Worm (Caenorhabditis elegans) whole organism, L4 larva: ENCODE measurements around the gene cat-4.

Source experiments
- F10B5.3 ChIP-seq: sonication (generic microtip); optimal IDR thresholded peaks from 2 replicates; lab custom pipeline; 2016; ENCODE audit warnings: mild to moderate bottlenecking, missing genetic modification characterization, missing compliant biosample characterization
- F44E2.7 ChIP-seq: fragments of 200-800 bp; sonication (Bioruptor generic); IDR thresholded peaks from 2 replicates; pipeline ENCODE4 v2.1.2; 2022; ENCODE audit warnings: missing genetic modification characterization, missing compliant biosample characterization
- R02D3.7 ChIP-seq: fragments of 150-350 bp; sonication (generic microtip); optimal IDR thresholded peaks from 3 replicates; lab custom pipeline; 2014; ENCODE audit warnings: missing biosample characterization, missing genetic modification characterization
- T26A8.4 ChIP-seq: fragments of 200-800 bp; sonication (Bioruptor generic); IDR thresholded peaks from 2 replicates; pipeline ENCODE4 v1.3.6; 2022; ENCODE audit warnings: missing genetic modification characterization, missing compliant biosample characterization
- Y105C5A.15 ChIP-seq: fragments of 200-800 bp; sonication (Bioruptor generic); IDR thresholded peaks from 2 replicates; pipeline ENCODE4 v1.3.6; 2022; ENCODE audit warnings: missing genetic modification characterization, missing compliant biosample characterization
- Y5F2A.4 ChIP-seq: fragments of 200-800 bp; sonication (Bioruptor generic); optimal IDR thresholded peaks from 2 replicates; lab custom pipeline; 2018; ENCODE audit warnings: mild to moderate bottlenecking, missing genetic modification characterization, missing compliant biosample characterization
- ZK337.2 ChIP-seq: fragments of 200-800 bp; sonication (Bioruptor generic); IDR thresholded peaks from 2 replicates; pipeline ENCODE4 v1.3.6; 2022; ENCODE audit warnings: missing genetic modification reagents, missing genetic modification characterization, missing compliant biosample characterization
- ZK546.5 ChIP-seq, 2 experiments: sonication (generic microtip); optimal IDR thresholded peaks; 2 replicates each; lab custom pipeline; 2017; ENCODE audit warnings: missing biosample characterization in 2 of 2, missing genetic modification characterization in 2 of 2
- aha-1 ChIP-seq: fragments of 150-350 bp; peaks from one replicate; lab custom pipeline; 2014; ENCODE audit warnings: missing biosample characterization, missing genetic modification characterization
- aly-2 ChIP-seq: sonication (generic microtip); optimal IDR thresholded peaks from 2 replicates; lab custom pipeline; 2018; ENCODE audit warnings: missing biosample characterization, missing genetic modification characterization
- arid-1 ChIP-seq: fragments of 200-800 bp; sonication (Bioruptor generic); conservative IDR thresholded peaks from 2 replicates; pipeline ENCODE4 v1.3.6; 2022; ENCODE audit warnings: missing genetic modification reagents, missing genetic modification characterization, missing compliant biosample characterization
- attf-4 ChIP-seq: sonication (generic microtip); optimal IDR thresholded peaks from 3 replicates; lab custom pipeline; 2017; ENCODE audit warnings: missing biosample characterization, missing genetic modification characterization
- ceh-32 ChIP-seq: sonication (generic microtip); optimal IDR thresholded peaks from 2 replicates; lab custom pipeline; 2016; ENCODE audit warnings: mild to moderate bottlenecking, missing genetic modification characterization, missing compliant biosample characterization; ENCODE audit not compliant: poor library complexity
- ceh-44 ChIP-seq: fragments of 200-800 bp; sonication (Bioruptor generic); IDR thresholded peaks from 2 replicates; pipeline ENCODE4 v1.3.6; 2022; ENCODE audit warnings: missing genetic modification reagents, missing genetic modification characterization, missing compliant biosample characterization
- ces-1 ChIP-seq: fragments of 150-350 bp; sonication (generic microtip); optimal IDR thresholded peaks from 4 replicates; lab custom pipeline; 2014; ENCODE audit warnings: missing biosample characterization, missing genetic modification reagents, missing genetic modification characterization
- daf-19 ChIP-seq: fragments of 200-800 bp; sonication (Bioruptor generic); conservative IDR thresholded peaks from 2 replicates; pipeline ENCODE4 v1.3.6; 2022; ENCODE audit warnings: missing genetic modification characterization, missing compliant biosample characterization
- daf-8 ChIP-seq: fragments of 200-800 bp; sonication (Bioruptor generic); IDR thresholded peaks from 2 replicates; pipeline ENCODE4 v1.3.6; 2022; ENCODE audit warnings: missing genetic modification characterization, missing compliant biosample characterization
- dmd-8 ChIP-seq: fragments of 200-800 bp; sonication (Bioruptor generic); IDR thresholded peaks from 2 replicates; pipeline ENCODE4 v1.3.6; 2022; ENCODE audit warnings: missing genetic modification characterization, missing compliant biosample characterization
- egl-27 ChIP-seq: sonication (generic microtip); optimal IDR thresholded peaks from 3 replicates; lab custom pipeline; 2017; ENCODE audit warnings: missing biosample characterization, missing genetic modification reagents, missing genetic modification characterization
- fkh-10 ChIP-seq: fragments of 150-350 bp; optimal IDR thresholded peaks from 2 replicates; lab custom pipeline; 2014; ENCODE audit warnings: missing biosample characterization, missing genetic modification reagents, missing genetic modification characterization
- hif-1 ChIP-seq, 2 experiments: sonication (generic microtip); optimal IDR thresholded peaks; 2 replicates each; lab custom pipeline; 2016 to 2017; ENCODE audit warnings: missing compliant biosample characterization in 2 of 2, missing genetic modification characterization in 2 of 2, missing genetic modification reagents in 2 of 2, missing genotype in 2 of 2, mild to moderate bottlenecking in 1 of 2
- hlh-11 ChIP-seq: fragments of 200-800 bp; sonication (Bioruptor generic); optimal IDR thresholded peaks from 2 replicates; lab custom pipeline; 2018; ENCODE audit warnings: mild to moderate bottlenecking, missing genetic modification characterization, missing compliant biosample characterization
- hlh-30 ChIP-seq: sonication (generic microtip); optimal IDR thresholded peaks from 2 replicates; lab custom pipeline; 2017; ENCODE audit warnings: antibody characterized with exemption, mild to moderate bottlenecking, missing genetic modification characterization, missing compliant biosample characterization; ENCODE audit not compliant: insufficient read depth
- hmg-1.1 ChIP-seq: fragments of 200-800 bp; sonication (Bioruptor generic); IDR thresholded peaks from 2 replicates; pipeline ENCODE4 v1.3.6; 2022; ENCODE audit warnings: missing genetic modification reagents, missing genetic modification characterization, missing compliant biosample characterization
- lim-7 ChIP-seq: fragments of 200-800 bp; sonication (Bioruptor generic); IDR thresholded peaks from 2 replicates; pipeline ENCODE4 v1.3.6; 2022; ENCODE audit warnings: missing genetic modification characterization, missing compliant biosample characterization
- lin-29 ChIP-seq: fragments of 200-800 bp; sonication (Bioruptor generic); IDR thresholded peaks from 2 replicates; pipeline ENCODE4 v1.3.6; 2022; ENCODE audit warnings: missing genetic modification reagents, missing genetic modification characterization, missing compliant biosample characterization
- lin-38 ChIP-seq: fragments of 200-800 bp; sonication (Bioruptor generic); IDR thresholded peaks from 2 replicates; pipeline ENCODE4 v1.3.6; 2022; ENCODE audit warnings: missing genetic modification reagents, missing genetic modification characterization, missing compliant biosample characterization
- lin-39 ChIP-seq: fragments of 150-350 bp; optimal IDR thresholded peaks from 2 replicates; lab custom pipeline; 2014; ENCODE audit warnings: missing biosample characterization, missing genetic modification reagents, missing genetic modification characterization
- lir-3 ChIP-seq: sonication (generic microtip); optimal IDR thresholded peaks from 2 replicates; lab custom pipeline; 2016; ENCODE audit warnings: mild to moderate bottlenecking, missing genetic modification characterization, missing compliant biosample characterization
- madf-5 ChIP-seq, 2 experiments: fragments of 200-800 bp; sonication (Bioruptor generic); IDR thresholded peaks; 2 replicates each; pipeline ENCODE4 v1.3.6; 2022; ENCODE audit warnings: missing compliant biosample characterization in 2 of 2, missing genetic modification characterization in 2 of 2
- madf-9 ChIP-seq: fragments of 200-800 bp; sonication (Bioruptor generic); conservative IDR thresholded peaks from 2 replicates; pipeline ENCODE4 v1.3.6; 2022; ENCODE audit warnings: missing genetic modification reagents, missing genetic modification characterization, missing compliant biosample characterization
- mes-2 ChIP-seq: sonication (generic microtip); optimal IDR thresholded peaks from 2 replicates; lab custom pipeline; 2016; ENCODE audit warnings: missing genotype, mild to moderate bottlenecking, missing genetic modification characterization, missing compliant biosample characterization; ENCODE audit not compliant: poor library complexity, severe bottlenecking
- mxl-2 ChIP-seq: fragments of 200-800 bp; sonication (Bioruptor generic); conservative IDR thresholded peaks from 2 replicates; pipeline ENCODE4 v1.3.6; 2022; ENCODE audit warnings: missing genetic modification reagents, missing genetic modification characterization, missing compliant biosample characterization
- mxl-3 ChIP-seq: fragments of 200-800 bp; sonication (Bioruptor generic); optimal IDR thresholded peaks from 2 replicates; lab custom pipeline; 2018; ENCODE audit warnings: mild to moderate bottlenecking, missing genetic modification characterization, missing compliant biosample characterization
- nhr-10 ChIP-seq: fragments of 150-350 bp; optimal IDR thresholded peaks from 2 replicates; lab custom pipeline; 2014; ENCODE audit warnings: missing biosample characterization, missing genetic modification characterization
- nhr-11 ChIP-seq: fragments of 150-350 bp; optimal IDR thresholded peaks from 2 replicates; lab custom pipeline; 2014; ENCODE audit warnings: missing biosample characterization, missing genetic modification characterization
- nhr-28 ChIP-seq: fragments of 150-350 bp; optimal IDR thresholded peaks from 2 replicates; lab custom pipeline; 2014; ENCODE audit warnings: missing biosample characterization, missing genetic modification characterization
- nhr-48 ChIP-seq: sonication (generic microtip); optimal IDR thresholded peaks from 2 replicates; lab custom pipeline; 2016; ENCODE audit warnings: mild to moderate bottlenecking, missing genetic modification characterization, missing compliant biosample characterization
- pha-4 ChIP-seq, 2 experiments: fragments of 150-350 bp in 1 of 2; fragments of 200-800 bp in 1 of 2; sonication (Bioruptor generic) in 1 of 2; IDR thresholded peaks in 1 of 2; optimal IDR thresholded peaks in 1 of 2; 2 replicates each; pipeline versions ENCODE4 v1.3.6 to Lab custom; 2014 to 2022; ENCODE audit warnings: missing genetic modification characterization in 2 of 2, missing genetic modification reagents in 2 of 2, missing biosample characterization in 1 of 2, missing compliant biosample characterization in 1 of 2
- php-3 ChIP-seq: fragments of 200-800 bp; sonication (Bioruptor generic); IDR thresholded peaks from 2 replicates; pipeline ENCODE4 v1.3.6; 2022; ENCODE audit warnings: missing genetic modification reagents, missing genetic modification characterization, missing compliant biosample characterization
- rbr-2 ChIP-seq: sonication (generic microtip); optimal IDR thresholded peaks from 2 replicates; lab custom pipeline; 2016; ENCODE audit warnings: missing genotype, missing genetic modification characterization, missing compliant biosample characterization
- sdz-12 ChIP-seq: fragments of 200-800 bp; sonication (Bioruptor generic); optimal IDR thresholded peaks from 2 replicates; lab custom pipeline; 2018; ENCODE audit warnings: mild to moderate bottlenecking, missing genetic modification characterization, missing compliant biosample characterization
- skn-1 ChIP-seq: fragments of 150-350 bp; optimal IDR thresholded peaks from 2 replicates; lab custom pipeline; 2014; ENCODE audit warnings: missing biosample characterization, missing genetic modification characterization
- tag-97 ChIP-seq: fragments of 200-800 bp; sonication (Bioruptor generic); IDR thresholded peaks from 2 replicates; pipeline ENCODE4 v1.3.6; 2022; ENCODE audit warnings: missing genetic modification characterization, missing compliant biosample characterization
- tra-1 ChIP-seq: fragments of 200-800 bp; sonication (Bioruptor generic); IDR thresholded peaks from 2 replicates; pipeline ENCODE4 v1.3.6; 2022; ENCODE audit warnings: missing genetic modification reagents, missing genetic modification characterization, missing compliant biosample characterization
- vab-7 ChIP-seq: fragments of 200-800 bp; sonication (Bioruptor generic); IDR thresholded peaks from 2 replicates; pipeline ENCODE4 v1.3.6; 2022; ENCODE audit warnings: missing genetic modification reagents, missing genetic modification characterization, missing compliant biosample characterization
- zag-1 ChIP-seq: fragments of 150-350 bp; optimal IDR thresholded peaks from 2 replicates; lab custom pipeline; 2014; ENCODE audit warnings: missing biosample characterization, missing genetic modification characterization
- zfp-2 ChIP-seq: sonication (generic microtip); optimal IDR thresholded peaks from 2 replicates; lab custom pipeline; 2016; ENCODE audit warnings: mild to moderate bottlenecking, missing genetic modification characterization, missing compliant biosample characterization
- zfp-3 ChIP-seq: fragments of 200-800 bp; sonication (Bioruptor generic); conservative IDR thresholded peaks from 2 replicates; pipeline ENCODE4 v1.3.6; 2022; ENCODE audit warnings: missing genetic modification reagents, missing genetic modification characterization, missing compliant biosample characterization
- zip-11 ChIP-seq: fragments of 200-800 bp; sonication (Bioruptor generic); IDR thresholded peaks from 2 replicates; pipeline ENCODE4 v1.3.6; 2022; ENCODE audit warnings: missing genetic modification characterization, missing compliant biosample characterization
- ztf-7 ChIP-seq: fragments of 150-350 bp; optimal IDR thresholded peaks from 2 replicates; lab custom pipeline; 2014; ENCODE audit warnings: missing biosample characterization, missing genetic modification characterization

The cat-4 gene

DNA sequence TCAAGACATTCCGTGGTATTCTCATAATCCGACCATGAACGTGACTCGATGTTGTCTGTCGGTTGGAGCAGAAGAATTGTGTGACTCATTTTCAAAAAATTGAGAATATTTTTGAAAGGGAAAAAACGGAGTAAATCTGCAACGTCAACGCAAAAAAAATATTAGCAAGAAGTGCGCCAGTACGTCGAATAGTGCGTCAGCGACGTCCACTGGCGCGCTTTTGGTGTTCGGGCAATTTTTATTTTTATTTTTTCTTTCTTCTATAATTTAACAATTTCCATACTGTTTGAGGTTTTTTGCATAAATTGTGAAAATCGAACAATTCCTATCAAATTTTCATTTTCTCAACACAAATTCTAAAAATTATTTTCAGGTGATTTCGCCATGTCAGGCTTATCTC lies 14.3 kb downstream of the cat-4 start, which contains the start of the genes erh-1 and lpd-9 (continued):
- no peak for TF ChIP-seq tag-97
- no peak for TF ChIP-seq nhr-10 (tag; lab: Kevin White, UChicago)
- no peak for TF ChIP-seq mxl-2 (GFP tag; lab: Robert Waterston, UW)
- TF ChIP-seq attf-4 (tag; lab: Kevin White, UChicago) = no peak
- TF ChIP-seq lir-3 (tag; lab: Kevin White, UChicago) = no peak
- TF ChIP-seq lin-29 = no peak
- TF ChIP-seq vab-7 (GFP tag; lab: Robert Waterston, UW) = no peak
- TF ChIP-seq ceh-44 (GFP tag; lab: Robert Waterston, UW) = no peak
- no peak for TF ChIP-seq aly-2 (tag; lab: Kevin White, UChicago)
- TF ChIP-seq zip-11 = no peak
- TF ChIP-seq dmd-8 (GFP tag; lab: Robert Waterston, UW) = no peak
- TF ChIP-seq nhr-28 = peak; percentile 7
- TF ChIP-seq hlh-11 (tag; lab: Kevin White, UChicago) = peak; percentile 69
- no peak for TF ChIP-seq fkh-10 (GFP tag; lab: Kevin White, UChicago)
- TF ChIP-seq ztf-7 (tag; lab: Kevin White, UChicago) = peak; percentile 38
- no peak for TF ChIP-seq Y105C5A.15 (GFP tag; lab: Robert Waterston, UW)
- no peak for TF ChIP-seq Y5F2A.4
- no peak for TF ChIP-seq zag-1 (tag; lab: Kevin White, UChicago)
- TF ChIP-seq hmg-1.1 (GFP tag; lab: Robert Waterston, UW) = peak; percentile 76; the same call in 1 of the 2 replicates
- TF ChIP-seq ZK546.5 (tag; optimal IDR thresholded peaks at IDR 0.05; lab: Kevin White, UChicago) = no peak
- TF ChIP-seq pha-4 (GFP tag; IDR thresholded peaks at IDR 0.05; lab: Robert Waterston, UW) = peak; percentile 62; the same call in 1 of the 2 replicates
- TF ChIP-seq pha-4 (tag; optimal IDR thresholded peaks at IDR 0.05; lab: Kevin White, UChicago) = peak; percentile 82
- no peak for TF ChIP-seq egl-27 (tag; lab: Kevin White, UChicago)
- TF ChIP-seq mxl-3 (GFP tag; lab: Kevin White, UChicago) = peak; percentile 26
- TF ChIP-seq php-3 (GFP tag; lab: Robert Waterston, UW) = peak; percentile 73; the same call in 1 of the 2 replicates
- TF ChIP-seq rbr-2 = peak; percentile 77
- no peak for TF ChIP-seq ces-1 (GFP tag; lab: Kevin White, UChicago)
- TF ChIP-seq zfp-3 = no peak
- TF ChIP-seq mes-2 (tag; lab: Kevin White, UChicago) = peak; percentile 85
- no peak for TF ChIP-seq lin-39
- peak; percentile 20 for TF ChIP-seq zfp-2 (tag; lab: Kevin White, UChicago)
- no peak for TF ChIP-seq lim-7 (GFP tag; lab: Robert Waterston, UW)
- TF ChIP-seq hlh-30 (tag; lab: Kevin White, UChicago) = peak; percentile 62
- no peak for TF ChIP-seq daf-19 (GFP tag; lab: Robert Waterston, UW)
- no peak for TF ChIP-seq ceh-32 (tag; lab: Kevin White, UChicago)
- no peak for TF ChIP-seq ZK337.2
- peak; percentile 13 for TF ChIP-seq nhr-11 (tag; lab: Kevin White, UChicago)
- no peak for TF ChIP-seq sdz-12 (GFP tag; lab: Kevin White, UChicago)
- no peak for TF ChIP-seq hif-1 (tag; optimal IDR thresholded peaks at IDR 0.05; lab: Kevin White, UChicago)
- TF ChIP-seq F44E2.7 (GFP tag; lab: Robert Waterston, UW) = no peak
- no peak for TF ChIP-seq R02D3.7 (tag; lab: Kevin White, UChicago)
- no peak for TF ChIP-seq skn-1 (tag; lab: Kevin White, UChicago)
- peak; percentile 42; the same call in 1 of the 2 replicates for TF ChIP-seq tra-1
- TF ChIP-seq daf-8 (GFP tag; lab: Robert Waterston, UW) = no peak
- 0 out of 2 replicates have a peak, but pooled peaks have one; percentile 24 for TF ChIP-seq arid-1 (GFP tag; lab: Robert Waterston, UW)
- TF ChIP-seq nhr-48 (tag; lab: Kevin White, UChicago) = peak; percentile 66
- peak; percentile 84 for TF ChIP-seq lin-38
- TF ChIP-seq F10B5.3 = peak; percentile 49
- TF ChIP-seq T26A8.4 = peak; percentile 82; the same call in 1 of the 2 replicates
- no peak for TF ChIP-seq aha-1 (tag; lab: Kevin White, UChicago)
- no peak for TF ChIP-seq madf-9 (GFP tag; lab: Robert Waterston, UW)
- TF ChIP-seq madf-5 (GFP tag; IDR thresholded peaks at IDR 0.05; lab: Robert Waterston, UW) = no peak
